Fruit fly (Drosophila melanogaster) whole organism, embryonic: Measurements from ENCODE around the gene pont.

Experiments
- Abd-B ChIP-seq: fragments of 200-800 bp; sonication (Bioruptor generic); optimal IDR thresholded peaks from 2 replicates; lab custom pipeline; 2018; ENCODE audit warnings: missing biosample characterization, mild to moderate bottlenecking, missing genetic modification characterization, moderate library complexity
- Aef1 ChIP-seq: fragments of 200-800 bp; sonication (Bioruptor generic); IDR thresholded peaks from 3 replicates; pipeline ENCODE4 v1.3.6; 2022; ENCODE audit warnings: missing biosample characterization, missing genetic modification characterization
- Antp ChIP-seq: fragments of 200-800 bp; sonication (Bioruptor generic); optimal IDR thresholded peaks from 3 replicates; lab custom pipeline; 2016; ENCODE audit warnings: missing biosample characterization, missing genetic modification characterization
- Atf3 ChIP-seq: fragments of 200-800 bp; sonication (Bioruptor generic); optimal IDR thresholded peaks from 3 replicates; lab custom pipeline; 2016; ENCODE audit warnings: missing biosample characterization, missing genetic modification characterization
- Awh ChIP-seq: fragments of 200-800 bp; sonication (Bioruptor generic); IDR thresholded peaks from 2 replicates; pipeline ENCODE4, ENCODE4 v1.3.6; 2022; ENCODE audit warnings: missing biosample characterization, missing genetic modification characterization
- CG1233 ChIP-seq: fragments of 200-800 bp; sonication (Bioruptor generic); optimal IDR thresholded peaks from 4 replicates; lab custom pipeline; 2018; ENCODE audit warnings: missing biosample characterization, mild to moderate bottlenecking, missing genetic modification characterization
- CG12744 ChIP-seq: fragments of 200-800 bp; sonication (Bioruptor generic); optimal IDR thresholded peaks from 2 replicates; lab custom pipeline; 2016; ENCODE audit warnings: missing biosample characterization, missing genetic modification characterization
- CG15269 ChIP-seq: fragments of 200-800 bp; sonication (Bioruptor generic); optimal IDR thresholded peaks from 2 replicates; lab custom pipeline; 2018; ENCODE audit warnings: missing biosample characterization, mild to moderate bottlenecking, missing genetic modification characterization, moderate library complexity
- CG17361 ChIP-seq: fragments of 200-800 bp; sonication (Bioruptor generic); IDR thresholded peaks from 3 replicates; pipeline ENCODE4 v1.3.6; 2022; ENCODE audit warnings: missing biosample characterization, missing genetic modification characterization
- CG30020 ChIP-seq: fragments of 200-800 bp; optimal IDR thresholded peaks from 2 replicates; lab custom pipeline; 2019; ENCODE audit warnings: missing biosample characterization, mild to moderate bottlenecking, missing genetic modification characterization, moderate library complexity
- CG30403 ChIP-seq: fragments of 200-800 bp; sonication (Bioruptor generic); optimal IDR thresholded peaks from 3 replicates; lab custom pipeline; 2016; ENCODE audit warnings: missing biosample characterization, missing genetic modification characterization
- CG31224 ChIP-seq: fragments of 200-800 bp; sonication (Bioruptor generic); IDR thresholded peaks from 2 replicates; pipeline ENCODE4 v1.3.6; 2022; ENCODE audit warnings: missing biosample characterization, missing genetic modification characterization
- CG43689 ChIP-seq: fragments of 200-800 bp; sonication (Bioruptor generic); IDR thresholded peaks from 2 replicates; pipeline ENCODE4 v1.3.6; 2022; ENCODE audit warnings: missing biosample characterization, missing genetic modification characterization
- CG6175 ChIP-seq: fragments of 200-800 bp; sonication (Bioruptor generic); IDR thresholded peaks from 3 replicates; pipeline ENCODE4 v1.3.6; 2022; ENCODE audit warnings: missing biosample characterization, missing genetic modification characterization
- CG6689 ChIP-seq: fragments of 200-800 bp; sonication (Bioruptor generic); IDR thresholded peaks from 2 replicates; pipeline ENCODE4 v1.3.6; 2022; ENCODE audit warnings: missing biosample characterization, missing genetic modification characterization
- CG8089 ChIP-seq: fragments of 200-800 bp; sonication (Bioruptor generic); optimal IDR thresholded peaks from 3 replicates; lab custom pipeline; 2016; ENCODE audit warnings: missing biosample characterization, missing genetic modification characterization
- CG8478 ChIP-seq: fragments of >200 bp; optimal IDR thresholded peaks from 2 replicates; lab custom pipeline; 2018
- CG9797 ChIP-seq: fragments of 200-800 bp; sonication (Bioruptor generic); optimal IDR thresholded peaks from 3 replicates; lab custom pipeline; 2018; ENCODE audit warnings: missing biosample characterization, mild to moderate bottlenecking, missing genetic modification characterization
- Dip3 ChIP-seq: fragments of 200-800 bp; sonication (Bioruptor generic); optimal IDR thresholded peaks from 3 replicates; lab custom pipeline; 2016; ENCODE audit warnings: missing biosample characterization, missing genetic modification characterization
- Elba2 ChIP-seq: fragments of 200-800 bp; sonication (Bioruptor generic); optimal IDR thresholded peaks from 3 replicates; lab custom pipeline; 2016; ENCODE audit warnings: missing biosample characterization, missing genetic modification characterization
- Fer2 ChIP-seq: fragments of 200-800 bp; sonication (Bioruptor generic); optimal IDR thresholded peaks from 2 replicates; lab custom pipeline; 2018; ENCODE audit warnings: missing biosample characterization, mild to moderate bottlenecking, missing genetic modification characterization, moderate library complexity
- HLH3B ChIP-seq: fragments of 200-800 bp; sonication (Bioruptor generic); IDR thresholded peaks from 2 replicates; pipeline ENCODE4 v1.3.6; 2022; ENCODE audit warnings: missing biosample characterization, missing genetic modification characterization
- Meics ChIP-seq: fragments of 200-800 bp; sonication (Bioruptor generic); optimal IDR thresholded peaks from 2 replicates; lab custom pipeline; 2017; ENCODE audit warnings: missing biosample characterization, mild to moderate bottlenecking, missing genetic modification characterization
- NC2β ChIP-seq: fragments of 200-800 bp; sonication (Bioruptor generic); optimal IDR thresholded peaks from 2 replicates; lab custom pipeline; 2016; ENCODE audit warnings: missing biosample characterization, missing genetic modification characterization
- PHDP ChIP-seq: fragments of 200-800 bp; sonication (Bioruptor generic); optimal IDR thresholded peaks from 3 replicates; lab custom pipeline; 2018; ENCODE audit warnings: missing biosample characterization, mild to moderate bottlenecking, missing genetic modification characterization, moderate library complexity
- Ptx1 ChIP-seq: fragments of 200-800 bp; sonication (Bioruptor generic); IDR thresholded peaks from 2 replicates; pipeline ENCODE4 v1.3.6; 2022; ENCODE audit warnings: missing biosample characterization, missing genetic modification characterization
- Sry-β ChIP-seq: fragments of 200-800 bp; sonication (Bioruptor generic); optimal IDR thresholded peaks from 2 replicates; lab custom pipeline; 2018; ENCODE audit warnings: missing biosample characterization, mild to moderate bottlenecking, missing genetic modification characterization, moderate library complexity
- Usf ChIP-seq: fragments of 200-800 bp; sonication (Bioruptor generic); optimal IDR thresholded peaks from 2 replicates; lab custom pipeline; 2017; ENCODE audit warnings: missing genotype, missing biosample characterization, missing genetic modification characterization
- Xbp1 ChIP-seq: fragments of 200-800 bp; sonication (Bioruptor generic); optimal IDR thresholded peaks from 3 replicates; lab custom pipeline; 2016; ENCODE audit warnings: missing biosample characterization, mild to moderate bottlenecking, missing genetic modification characterization
- ab ChIP-seq: fragments of 200-800 bp; sonication (Bioruptor generic); optimal IDR thresholded peaks from 2 replicates; lab custom pipeline; 2016; ENCODE audit warnings: missing biosample characterization, missing genetic modification characterization
- ap ChIP-seq: fragments of 200-800 bp; sonication (Bioruptor generic); IDR thresholded peaks from 2 replicates; pipeline ENCODE4 v1.3.6; 2022; ENCODE audit warnings: missing biosample characterization, missing genetic modification characterization
- ato ChIP-seq: fragments of 200-800 bp; sonication (Bioruptor generic); IDR thresholded peaks from 2 replicates; pipeline ENCODE4 v1.3.6; 2022; ENCODE audit warnings: missing biosample characterization, missing genetic modification characterization; ENCODE audit not compliant: partially characterized antibody
- bab2 ChIP-seq: fragments of 200-800 bp; sonication (Bioruptor generic); optimal IDR thresholded peaks from 2 replicates; lab custom pipeline; 2016; ENCODE audit warnings: missing biosample characterization, missing genetic modification characterization
- dimm ChIP-seq: fragments of 200-800 bp; sonication (Bioruptor generic); IDR thresholded peaks from 2 replicates; pipeline ENCODE4 v1.3.6; 2022; ENCODE audit warnings: missing biosample characterization, missing genetic modification characterization
- gce ChIP-seq: fragments of 200-800 bp; sonication (Bioruptor generic); IDR thresholded peaks from 3 replicates; pipeline ENCODE4 v1.3.6; 2022; ENCODE audit warnings: missing biosample characterization, missing genetic modification characterization
- gsb ChIP-seq: fragments of 200-800 bp; sonication (Bioruptor generic); IDR thresholded peaks from 2 replicates; pipeline ENCODE4 v1.3.6; 2022; ENCODE audit warnings: missing biosample characterization, missing genetic modification characterization
- gt ChIP-seq: fragments of 200-800 bp; sonication (Bioruptor generic); IDR thresholded peaks from 2 replicates; pipeline ENCODE4 v1.3.6; 2022; ENCODE audit warnings: missing biosample characterization, missing genetic modification characterization
- jing ChIP-seq: fragments of 200-800 bp; sonication (Bioruptor generic); optimal IDR thresholded peaks from 2 replicates; lab custom pipeline; 2018; ENCODE audit warnings: missing biosample characterization, mild to moderate bottlenecking, missing genetic modification characterization
- klu ChIP-seq: fragments of 200-800 bp; sonication (Bioruptor generic); IDR thresholded peaks from 2 replicates; pipeline ENCODE4 v1.3.6; 2022; ENCODE audit warnings: missing biosample characterization, missing genetic modification characterization
- lbe ChIP-seq: fragments of 200-800 bp; sonication (Bioruptor generic); optimal IDR thresholded peaks from 2 replicates; lab custom pipeline; 2016; ENCODE audit warnings: missing biosample characterization, mild to moderate bottlenecking, missing genetic modification characterization
- nau ChIP-seq: fragments of 200-800 bp; sonication (Bioruptor generic); optimal IDR thresholded peaks from 3 replicates; lab custom pipeline; 2017; ENCODE audit warnings: missing biosample characterization, mild to moderate bottlenecking, missing genetic modification characterization, missing genetic modification reagents
- ranshi ChIP-seq: fragments of 200-800 bp; sonication (Bioruptor generic); IDR thresholded peaks from 2 replicates; pipeline ENCODE4 v1.3.6; 2022; ENCODE audit warnings: missing biosample characterization, missing genetic modification characterization
- sc ChIP-seq, 3 experiments: fragments of >200 bp in 2 of 3; fragments of 200-800 bp in 1 of 3; sonication (Bioruptor generic) in 1 of 3; optimal IDR thresholded peaks; 2 replicates in 2 of 3; 3 replicates in 1 of 3; lab custom pipeline; 2017; ENCODE audit warnings: mild to moderate bottlenecking in 1 of 3, missing biosample characterization in 1 of 3, missing genetic modification characterization in 1 of 3, missing genetic modification reagents in 1 of 3
- seq ChIP-seq: fragments of 200-800 bp; sonication (Bioruptor generic); IDR thresholded peaks from 2 replicates; pipeline ENCODE4 v1.3.6; 2022; ENCODE audit warnings: missing biosample characterization, missing genetic modification characterization
- shn ChIP-seq: fragments of 200-800 bp; sonication (Bioruptor generic); optimal IDR thresholded peaks from 3 replicates; lab custom pipeline; 2016; ENCODE audit warnings: missing biosample characterization, missing genetic modification characterization
- stc ChIP-seq: fragments of 200-800 bp; sonication (Bioruptor generic); IDR thresholded peaks from 2 replicates; pipeline ENCODE4 v1.3.6; 2022; ENCODE audit warnings: missing biosample characterization, missing genetic modification characterization
- sug ChIP-seq: fragments of 200-800 bp; optimal IDR thresholded peaks from 2 replicates; lab custom pipeline; 2019; ENCODE audit warnings: missing biosample characterization, mild to moderate bottlenecking, missing genetic modification characterization, moderate library complexity
- toy ChIP-seq: fragments of 200-800 bp; sonication (Bioruptor generic); IDR thresholded peaks from 2 replicates; pipeline ENCODE4 v1.3.6; 2022; ENCODE audit warnings: missing biosample characterization, missing genetic modification characterization
- tx ChIP-seq: fragments of 200-800 bp; sonication (Bioruptor generic); optimal IDR thresholded peaks from 2 replicates; lab custom pipeline; 2016; ENCODE audit warnings: missing biosample characterization, missing genetic modification characterization
- yki ChIP-seq: fragments of >200 bp; optimal IDR thresholded peaks from 3 replicates; lab custom pipeline; 2018
- z ChIP-seq: fragments of 200-800 bp; sonication (Bioruptor generic); IDR thresholded peaks from 3 replicates; pipeline ENCODE4 v1.3.6; 2022; ENCODE audit warnings: missing biosample characterization, missing genetic modification characterization
- zfh2 ChIP-seq: fragments of 200-800 bp; sonication (Bioruptor generic); optimal IDR thresholded peaks from 2 replicates; lab custom pipeline; 2016; ENCODE audit warnings: missing biosample characterization, missing genetic modification characterization

pont gene

DNA sequence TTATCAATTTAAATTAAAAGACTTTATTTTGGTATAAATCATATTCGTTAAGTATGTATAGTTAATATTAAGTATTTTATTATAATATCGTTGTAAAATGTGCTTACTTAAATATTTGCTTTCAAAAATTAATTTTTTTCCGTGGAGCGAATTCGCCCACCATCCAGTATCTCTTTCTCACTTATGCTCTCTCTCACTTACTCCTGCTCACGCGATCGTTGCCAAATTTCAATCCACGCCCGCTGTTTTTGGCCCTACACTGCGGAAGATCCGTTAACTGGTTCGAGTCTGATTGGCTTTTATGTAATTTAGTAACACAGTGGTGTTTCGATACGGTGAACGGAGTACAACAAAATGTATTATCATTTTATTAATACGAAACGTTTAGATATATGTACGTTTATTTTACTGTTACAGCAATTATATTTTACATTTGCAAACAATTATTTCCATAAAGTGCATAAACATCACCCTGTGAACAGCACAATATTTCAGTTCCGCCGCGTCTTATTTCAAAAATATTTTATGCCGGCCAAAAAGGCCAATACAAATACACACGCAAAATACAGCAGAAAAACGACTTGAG lies 3.7 kb downstream of the pont start (continued):
- TF ChIP-seq sc (optimal IDR thresholded peaks at IDR 0.05; lab: Kevin White, UChicago) (no peak), sc (GFP tag; optimal IDR thresholded peaks at IDR 0.05; lab: Kevin White, UChicago) (no peak), CG12744 (peak; percentile 19), Ptx1 (GFP tag; lab: Robert Waterston, UW) (peak; percentile 59), CG9797 (GFP tag; lab: Kevin White, UChicago) (no peak), Abd-B (GFP tag; lab: Kevin White, UChicago) (no peak), NC2β (no peak), Dip3 (GFP tag; lab: Kevin White, UChicago) (peak; percentile 72), CG6689 (GFP tag; lab: Robert Waterston, UW) (peak; percentile 52), Fer2 (no peak), klu (GFP tag; lab: Robert Waterston, UW) (peak; percentile 57), zfh2 (GFP tag; lab: Kevin White, UChicago) (peak; percentile 75), CG15269 (tag; lab: Kevin White, UChicago) (peak; percentile 56), HLH3B (GFP tag; lab: Robert Waterston, UW) (peak; percentile 27; the same call in 1 of the 2 replicates), gsb (peak; percentile 67), stc (GFP tag; lab: Robert Waterston, UW) (no peak; the same call in 1 of the 2 replicates), CG1233 (GFP tag; lab: Kevin White, UChicago) (peak; percentile 40), jing (GFP tag; lab: Kevin White, UChicago) (no peak), nau (no peak), Antp (GFP tag; lab: Kevin White, UChicago) (no peak), Awh (GFP tag; lab: Robert Waterston, UW) (no peak), CG8089 (GFP tag; lab: Kevin White, UChicago) (no peak), z (GFP tag; lab: Robert Waterston, UW) (no peak), lbe (GFP tag; lab: Kevin White, UChicago) (peak; percentile 63), ap (GFP tag; lab: Robert Waterston, UW) (no peak), CG43689 (0 out of 2 replicates have a peak, but pooled peaks have one; percentile 25), toy (GFP tag; lab: Robert Waterston, UW) (0 out of 2 replicates have a peak, but pooled peaks have one; percentile 64), Meics (GFP tag; lab: Kevin White, UChicago) (peak; percentile 73), CG30403 (GFP tag; lab: Kevin White, UChicago) (peak; percentile 62), shn (GFP tag; lab: Kevin White, UChicago) (peak; percentile 4), Atf3 (GFP tag; lab: Kevin White, UChicago) (no peak), Sry-β (no peak), Xbp1 (GFP tag; lab: Kevin White, UChicago) (peak; percentile 55), ranshi (GFP tag; lab: Robert Waterston, UW) (peak; percentile 40), CG30020 (tag; lab: Kevin White, UChicago) (no peak), CG31224 (GFP tag; lab: Robert Waterston, UW) (peak; percentile 62), yki (no peak), bab2 (peak; percentile 18), Elba2 (GFP tag; lab: Kevin White, UChicago) (no peak), dimm (GFP tag; lab: Robert Waterston, UW) (no peak), Aef1 (GFP tag; lab: Robert Waterston, UW) (peak; percentile 60), sug (tag; lab: Kevin White, UChicago) (peak; percentile 36), CG17361 (peak; percentile 72), ab (GFP tag; lab: Kevin White, UChicago) (no peak), ato (no peak), CG6175 (GFP tag; lab: Robert Waterston, UW) (no peak), Usf (GFP tag; lab: Kevin White, UChicago) (peak; percentile 29), gce (no peak), seq (GFP tag; lab: Robert Waterston, UW) (peak; percentile 50), gt (GFP tag; lab: Robert Waterston, UW) (no peak), tx (GFP tag; lab: Kevin White, UChicago) (peak; percentile 5), PHDP (peak; percentile 63), CG8478 (lab: Kevin White, UChicago) (no peak)
